Fruit fly (Drosophila melanogaster) whole organism, embryonic: ENCODE data around the gene CG45487.

Source experiments
- ATbp ChIP-seq: fragments of 200-800 bp; sonication (Bioruptor generic); optimal IDR thresholded peaks from 2 replicates; lab custom pipeline; 2017; ENCODE audit warnings: missing biosample characterization, mild to moderate bottlenecking, missing genetic modification characterization, missing genetic modification reagents
- Adf1 ChIP-seq: fragments of 200-800 bp; sonication (Bioruptor generic); IDR thresholded peaks from 2 replicates; pipeline ENCODE4 v1.3.6; 2022; ENCODE audit warnings: missing biosample characterization, missing genetic modification characterization
- Blimp-1 ChIP-seq: fragments of 200-800 bp; sonication (Bioruptor generic); optimal IDR thresholded peaks from 3 replicates; lab custom pipeline; 2018; ENCODE audit warnings: missing biosample characterization, missing genetic modification characterization, mild to moderate bottlenecking, moderate library complexity, missing genetic modification reagents
- CG10565 ChIP-seq: fragments of 200-800 bp; sonication (Bioruptor generic); optimal IDR thresholded peaks from 3 replicates; lab custom pipeline; 2016; ENCODE audit warnings: missing biosample characterization, mild to moderate bottlenecking, missing genetic modification characterization
- CG11504 ChIP-seq: fragments of 200-800 bp; sonication (Bioruptor generic); optimal IDR thresholded peaks from 3 replicates; lab custom pipeline; 2019; ENCODE audit warnings: missing biosample characterization, mild to moderate bottlenecking, missing genetic modification characterization, moderate library complexity
- CG11560 ChIP-seq: fragments of 200-800 bp; sonication (Bioruptor generic); IDR thresholded peaks from 3 replicates; pipeline ENCODE4 v1.3.6; 2022; ENCODE audit warnings: missing biosample characterization, missing genetic modification characterization
- CG14014 ChIP-seq: fragments of 200-800 bp; sonication (Bioruptor generic); IDR thresholded peaks from 2 replicates; pipeline ENCODE4 v1.3.6; 2022; ENCODE audit warnings: missing biosample characterization, missing genetic modification characterization
- CG15269 ChIP-seq: fragments of 200-800 bp; sonication (Bioruptor generic); optimal IDR thresholded peaks from 2 replicates; lab custom pipeline; 2018; ENCODE audit warnings: missing biosample characterization, mild to moderate bottlenecking, missing genetic modification characterization, moderate library complexity
- CG1603 ChIP-seq: fragments of 200-800 bp; sonication (Bioruptor generic); optimal IDR thresholded peaks from 2 replicates; lab custom pipeline; 2019; ENCODE audit warnings: missing biosample characterization, mild to moderate bottlenecking, missing genetic modification characterization, moderate library complexity
- CG17829 ChIP-seq: fragments of 200-800 bp; optimal IDR thresholded peaks from 2 replicates; lab custom pipeline; 2019; ENCODE audit warnings: missing biosample characterization, mild to moderate bottlenecking, missing genetic modification characterization, moderate library complexity
- CG18011 ChIP-seq: fragments of 200-800 bp; sonication (Bioruptor generic); optimal IDR thresholded peaks from 2 replicates; lab custom pipeline; 2017; ENCODE audit warnings: missing biosample characterization, missing genetic modification characterization, mild to moderate bottlenecking, moderate library complexity, missing genotype
- CG31224 ChIP-seq: fragments of 200-800 bp; sonication (Bioruptor generic); IDR thresholded peaks from 2 replicates; pipeline ENCODE4 v1.3.6; 2022; ENCODE audit warnings: missing biosample characterization, missing genetic modification characterization
- CG31365 ChIP-seq: fragments of 200-800 bp; sonication (Bioruptor generic); optimal IDR thresholded peaks from 2 replicates; lab custom pipeline; 2018; ENCODE audit warnings: missing biosample characterization, mild to moderate bottlenecking, missing genetic modification characterization
- CG34376 ChIP-seq: fragments of 200-800 bp; sonication (Bioruptor generic); optimal IDR thresholded peaks from 2 replicates; lab custom pipeline; 2018; ENCODE audit warnings: missing biosample characterization, mild to moderate bottlenecking, missing genetic modification characterization
- CG4282 ChIP-seq: fragments of 200-800 bp; sonication (Bioruptor generic); optimal IDR thresholded peaks from 2 replicates; lab custom pipeline; 2016; ENCODE audit warnings: missing biosample characterization, missing genetic modification characterization
- CG4404 ChIP-seq: fragments of 200-800 bp; sonication (Bioruptor generic); IDR thresholded peaks from 2 replicates; pipeline ENCODE4 v1.3.6; 2022; ENCODE audit warnings: missing biosample characterization, missing genetic modification characterization
- CG4424 ChIP-seq: fragments of 200-800 bp; sonication (Bioruptor generic); optimal IDR thresholded peaks from 3 replicates; lab custom pipeline; 2016; ENCODE audit warnings: missing biosample characterization, missing genetic modification characterization
- CG5245 ChIP-seq: fragments of 200-800 bp; sonication (Bioruptor generic); optimal IDR thresholded peaks from 3 replicates; lab custom pipeline; 2016; ENCODE audit warnings: missing biosample characterization, missing genetic modification characterization
- CG6683 ChIP-seq: fragments of 200-800 bp; sonication (Bioruptor generic); optimal IDR thresholded peaks from 2 replicates; lab custom pipeline; 2017; ENCODE audit warnings: missing biosample characterization, mild to moderate bottlenecking, missing genetic modification characterization, missing genetic modification reagents
- D ChIP-seq, 2 experiments: fragments of 200-800 bp in 1 of 2; fragments of >200 bp in 1 of 2; sonication (Bioruptor generic) in 1 of 2; optimal IDR thresholded peaks; 2 replicates in 1 of 2; 3 replicates in 1 of 2; lab custom pipeline; 2017; ENCODE audit warnings: mild to moderate bottlenecking in 1 of 2, missing biosample characterization in 1 of 2, missing genetic modification characterization in 1 of 2, missing genetic modification reagents in 1 of 2
- Hey ChIP-seq: fragments of 200-800 bp; sonication (Bioruptor generic); optimal IDR thresholded peaks from 3 replicates; lab custom pipeline; 2018; ENCODE audit warnings: missing biosample characterization, mild to moderate bottlenecking, missing genetic modification characterization
- Hmx ChIP-seq: fragments of 200-800 bp; sonication (Bioruptor generic); optimal IDR thresholded peaks from 2 replicates; lab custom pipeline; 2016; ENCODE audit warnings: missing biosample characterization, missing genetic modification characterization
- Hr78 ChIP-seq, 2 experiments: fragments of 200-800 bp in 1 of 2; fragments of >200 bp in 1 of 2; sonication (Bioruptor generic) in 1 of 2; optimal IDR thresholded peaks; 2 replicates each; lab custom pipeline; 2017 to 2019; ENCODE audit warnings: missing biosample characterization in 2 of 2, missing genetic modification characterization in 2 of 2, mild to moderate bottlenecking in 1 of 2, moderate library complexity in 1 of 2
- Hsf ChIP-seq: fragments of 200-800 bp; sonication (Bioruptor generic); optimal IDR thresholded peaks from 3 replicates; lab custom pipeline; 2016; ENCODE audit warnings: missing biosample characterization, missing genetic modification characterization
- Max ChIP-seq: fragments of 200-800 bp; sonication (Bioruptor generic); optimal IDR thresholded peaks from 2 replicates; lab custom pipeline; 2016; ENCODE audit warnings: missing biosample characterization, mild to moderate bottlenecking, missing genetic modification characterization
- Mes4 ChIP-seq: fragments of 200-800 bp; sonication (Bioruptor generic); optimal IDR thresholded peaks from 2 replicates; lab custom pipeline; 2016; ENCODE audit warnings: missing biosample characterization, missing genetic modification characterization
- NfI ChIP-seq: fragments of 200-800 bp; sonication (Bioruptor generic); optimal IDR thresholded peaks from 3 replicates; lab custom pipeline; 2018; ENCODE audit warnings: missing biosample characterization, mild to moderate bottlenecking, missing genetic modification characterization, moderate library complexity
- Opbp ChIP-seq: fragments of 200-800 bp; sonication (Bioruptor generic); IDR thresholded peaks from 3 replicates; pipeline ENCODE4 v1.3.6; 2022; ENCODE audit warnings: missing biosample characterization, missing genetic modification characterization; ENCODE audit not compliant: partially characterized antibody
- Six4 ChIP-seq: fragments of 200-800 bp; sonication (Bioruptor generic); optimal IDR thresholded peaks from 2 replicates; lab custom pipeline; 2016; ENCODE audit warnings: missing biosample characterization, missing genetic modification characterization
- Usf ChIP-seq: fragments of 200-800 bp; sonication (Bioruptor generic); optimal IDR thresholded peaks from 2 replicates; lab custom pipeline; 2017; ENCODE audit warnings: missing genotype, missing biosample characterization, missing genetic modification characterization
- al ChIP-seq: fragments of 200-800 bp; sonication (Bioruptor generic); IDR thresholded peaks from 2 replicates; pipeline ENCODE4 v1.3.6; 2022; ENCODE audit warnings: missing biosample characterization, missing genetic modification characterization
- br ChIP-seq: fragments of >200 bp; optimal IDR thresholded peaks from 2 replicates; lab custom pipeline; 2017
- btn ChIP-seq: fragments of 200-800 bp; sonication (Bioruptor generic); optimal IDR thresholded peaks from 2 replicates; lab custom pipeline; 2016; ENCODE audit warnings: missing biosample characterization, missing genetic modification characterization
- dpn ChIP-seq, 2 experiments: fragments of 200-800 bp; sonication (Bioruptor generic); optimal IDR thresholded peaks; 3 replicates each; lab custom pipeline; 2016; ENCODE audit warnings: missing biosample characterization in 2 of 2, missing genetic modification characterization in 2 of 2
- fd96Cb ChIP-seq: fragments of 200-800 bp; sonication (Bioruptor generic); optimal IDR thresholded peaks from 2 replicates; lab custom pipeline; 2018; ENCODE audit warnings: missing biosample characterization, mild to moderate bottlenecking, missing genetic modification characterization, moderate library complexity
- gsb-n ChIP-seq: fragments of 200-800 bp; sonication (Bioruptor generic); optimal IDR thresholded peaks from 3 replicates; lab custom pipeline; 2018; ENCODE audit warnings: missing biosample characterization, mild to moderate bottlenecking, missing genetic modification characterization
- lilli ChIP-seq: fragments of 200-800 bp; sonication (Bioruptor generic); optimal IDR thresholded peaks from 3 replicates; lab custom pipeline; 2016; ENCODE audit warnings: missing biosample characterization, missing genetic modification characterization
- luna ChIP-seq: fragments of 200-800 bp; sonication (Bioruptor generic); optimal IDR thresholded peaks from 2 replicates; lab custom pipeline; 2016; ENCODE audit warnings: missing biosample characterization, missing genetic modification characterization
- maf-S ChIP-seq: fragments of 200-800 bp; sonication (Bioruptor generic); optimal IDR thresholded peaks from 2 replicates; lab custom pipeline; 2016; ENCODE audit warnings: missing biosample characterization, missing genetic modification characterization
- oc ChIP-seq: fragments of 200-800 bp; sonication (Bioruptor generic); optimal IDR thresholded peaks from 2 replicates; lab custom pipeline; 2018; ENCODE audit warnings: missing biosample characterization, mild to moderate bottlenecking, missing genetic modification characterization, moderate library complexity
- pnt ChIP-seq: fragments of 200-800 bp; sonication (Bioruptor generic); optimal IDR thresholded peaks from 3 replicates; lab custom pipeline; 2016; ENCODE audit warnings: missing biosample characterization, missing genetic modification characterization
- prd ChIP-seq, 3 experiments: fragments of >200 bp in 2 of 3; fragments of 200-800 bp in 1 of 3; sonication (Bioruptor generic) in 1 of 3; optimal IDR thresholded peaks in 2 of 3; IDR thresholded peaks in 1 of 3; 2 replicates in 2 of 3; 3 replicates in 1 of 3; pipeline versions ENCODE4 v1.3.6 to Lab custom; 2017 to 2022; ENCODE audit warnings: missing biosample characterization in 1 of 3, missing genetic modification characterization in 1 of 3
- row ChIP-seq: fragments of 200-800 bp; sonication (Bioruptor generic); IDR thresholded peaks from 3 replicates; pipeline ENCODE4 v1.3.6; 2022; ENCODE audit warnings: missing biosample characterization, missing genetic modification characterization
- ssp ChIP-seq: fragments of 200-800 bp; sonication (Bioruptor generic); IDR thresholded peaks from 2 replicates; pipeline ENCODE4 v1.3.6; 2022; ENCODE audit warnings: missing biosample characterization, missing genetic modification characterization
- stc ChIP-seq: fragments of 200-800 bp; sonication (Bioruptor generic); IDR thresholded peaks from 2 replicates; pipeline ENCODE4 v1.3.6; 2022; ENCODE audit warnings: missing biosample characterization, missing genetic modification characterization
- sug ChIP-seq: fragments of 200-800 bp; optimal IDR thresholded peaks from 2 replicates; lab custom pipeline; 2019; ENCODE audit warnings: missing biosample characterization, mild to moderate bottlenecking, missing genetic modification characterization, moderate library complexity
- ttk ChIP-seq: fragments of 200-800 bp; sonication (Bioruptor generic); IDR thresholded peaks from 2 replicates; pipeline ENCODE4 v2.1.2; 2022; ENCODE audit warnings: missing biosample characterization, missing genetic modification characterization
- twi ChIP-seq: fragments of 200-800 bp; optimal IDR thresholded peaks from 2 replicates; lab custom pipeline; 2019; ENCODE audit warnings: missing biosample characterization, mild to moderate bottlenecking, missing genetic modification characterization, moderate library complexity
- vnd ChIP-seq: fragments of 200-800 bp; sonication (Bioruptor generic); IDR thresholded peaks from 3 replicates; pipeline ENCODE4 v1.3.6; 2022; ENCODE audit warnings: missing biosample characterization, missing genetic modification characterization; ENCODE audit not compliant: partially characterized antibody
- zen ChIP-seq: fragments of 200-800 bp; sonication (Bioruptor generic); optimal IDR thresholded peaks from 3 replicates; lab custom pipeline; 2018; ENCODE audit warnings: missing biosample characterization, mild to moderate bottlenecking, missing genetic modification characterization, moderate library complexity

CG45487 gene

dm6 chrX:19875059-19875458 is 40.0 kb downstream of the CG45487 start (continued):
- TF ChIP-seq al (GFP tag; lab: Robert Waterston, UW) (no peak), CG15269 (tag; lab: Kevin White, UChicago) (peak; percentile 22), CG18011 (GFP tag; lab: Kevin White, UChicago) (no peak), CG31224 (GFP tag; lab: Robert Waterston, UW) (no peak), vnd (GFP tag; lab: Robert Waterston, UW) (no peak), CG5245 (GFP tag; lab: Kevin White, UChicago) (no peak), Hr78 (GFP tag; optimal IDR thresholded peaks at IDR 0.05; lab: Kevin White, UChicago) (peak in 1 of 2 experiments; percentile 3), Hey (tag; lab: Kevin White, UChicago) (no peak), Six4 (GFP tag; lab: Kevin White, UChicago) (no peak), pnt (peak; percentile 26), ssp (GFP tag; lab: Robert Waterston, UW) (no peak), CG11560 (tag; lab: Robert Waterston, UW) (no peak), prd (optimal IDR thresholded peaks at IDR 0.05; lab: Kevin White, UChicago) (no peak), prd (GFP tag; IDR thresholded peaks at IDR 0.05; lab: Robert Waterston, UW) (no peak), row (GFP tag; lab: Robert Waterston, UW) (peak; percentile 33; the same call in 2 of the 3 replicates), lilli (GFP tag; lab: Kevin White, UChicago) (no peak), Opbp (no peak), D (optimal IDR thresholded peaks at IDR 0.05; lab: Kevin White, UChicago) (no peak), D (GFP tag; optimal IDR thresholded peaks at IDR 0.05; lab: Kevin White, UChicago) (peak; percentile 28), ttk (GFP tag; lab: Robert Waterston, UW) (no peak), gsb-n (tag; lab: Kevin White, UChicago) (no peak), oc (tag; lab: Kevin White, UChicago) (no peak), br (lab: Kevin White, UChicago) (no peak), Max (GFP tag; lab: Kevin White, UChicago) (no peak), luna (GFP tag; lab: Kevin White, UChicago) (no peak), Adf1 (GFP tag; lab: Robert Waterston, UW) (no peak), dpn (GFP tag; optimal IDR thresholded peaks at IDR 0.05; lab: Kevin White, UChicago) (peak in 1 of 2 experiments; percentile 2), ATbp (GFP tag; lab: Kevin White, UChicago) (peak; percentile 60), CG4404 (GFP tag; lab: Robert Waterston, UW) (no peak), sug (no peak), Blimp-1 (GFP tag; lab: Kevin White, UChicago) (peak; percentile 56), Usf (GFP tag; lab: Kevin White, UChicago) (no peak), Mes4 (GFP tag; lab: Kevin White, UChicago) (no peak), CG10565 (no peak), btn (GFP tag; lab: Kevin White, UChicago) (no peak), CG6683 (GFP tag; lab: Kevin White, UChicago) (no peak), CG11504 (tag; lab: Kevin White, UChicago) (peak; percentile 69), twi (tag; lab: Kevin White, UChicago) (no peak), CG31365 (tag; lab: Kevin White, UChicago) (no peak), stc (GFP tag; lab: Robert Waterston, UW) (no peak), CG17829 (tag; lab: Kevin White, UChicago) (peak; percentile 24), CG4282 (no peak), CG1603 (tag; lab: Kevin White, UChicago) (peak; percentile 54), NfI (peak; percentile 20), fd96Cb (peak; percentile 30), Hsf (GFP tag; lab: Kevin White, UChicago) (peak; percentile 17), CG4424 (peak; percentile 38), zen (no peak), CG34376 (GFP tag; lab: Kevin White, UChicago) (no peak), maf-S (no peak), CG14014 (GFP tag; lab: Robert Waterston, UW) (no peak), Hmx (GFP tag; lab: Kevin White, UChicago) (no peak)
